Worm (Caenorhabditis elegans) whole organism, late embryonic: ENCODE results near the gene F01D5.2.

Source experiments
- C08G9.2 ChIP-seq: sonication (generic microtip); optimal IDR thresholded peaks from 2 replicates; lab custom pipeline; 2016; ENCODE audit warnings: mild to moderate bottlenecking, missing genetic modification characterization, moderate library complexity, missing compliant biosample characterization
- F13H6.1 ChIP-seq: sonication (generic microtip); optimal IDR thresholded peaks from 2 replicates; lab custom pipeline; 2016; ENCODE audit warnings: missing genetic modification characterization, missing compliant biosample characterization
- K02D7.2 ChIP-seq: sonication (generic microtip); optimal IDR thresholded peaks from 2 replicates; lab custom pipeline; 2017; ENCODE audit warnings: mild to moderate bottlenecking, missing genetic modification characterization, missing compliant biosample characterization
- K09A11.1 ChIP-seq: sonication (generic microtip); optimal IDR thresholded peaks from 2 replicates; lab custom pipeline; 2017; ENCODE audit warnings: antibody characterized with exemption, mild to moderate bottlenecking, missing genetic modification characterization, missing compliant biosample characterization; ENCODE audit not compliant: insufficient read depth
- Y22D7AL.16 ChIP-seq: sonication (generic microtip); optimal IDR thresholded peaks from 2 replicates; lab custom pipeline; 2016; ENCODE audit warnings: missing genetic modification characterization, missing compliant biosample characterization
- ahr-1 ChIP-seq: sonication (generic microtip); optimal IDR thresholded peaks from 2 replicates; lab custom pipeline; 2016; ENCODE audit warnings: missing genetic modification characterization, missing compliant biosample characterization
- ceh-14 ChIP-seq: sonication (generic microtip); optimal IDR thresholded peaks from 2 replicates; lab custom pipeline; 2016; ENCODE audit warnings: missing genotype, missing genetic modification characterization, missing compliant biosample characterization
- ceh-18 ChIP-seq: sonication (generic microtip); optimal IDR thresholded peaks from 2 replicates; lab custom pipeline; 2016; ENCODE audit warnings: missing genetic modification characterization, missing compliant biosample characterization
- ceh-19 ChIP-seq: fragments of 200-800 bp; sonication (Bioruptor generic); optimal IDR thresholded peaks from 2 replicates; lab custom pipeline; 2018; ENCODE audit warnings: mild to moderate bottlenecking, missing genetic modification characterization, missing compliant biosample characterization
- ceh-2 ChIP-seq: sonication (generic microtip); optimal IDR thresholded peaks from 2 replicates; lab custom pipeline; 2016; ENCODE audit warnings: missing genotype, missing genetic modification characterization, missing compliant biosample characterization
- ceh-22 ChIP-seq: sonication (generic microtip); optimal IDR thresholded peaks from 2 replicates; lab custom pipeline; 2017; ENCODE audit warnings: missing biosample characterization, missing genetic modification characterization
- ceh-24 ChIP-seq: sonication (generic microtip); optimal IDR thresholded peaks from 2 replicates; lab custom pipeline; 2016; ENCODE audit warnings: mild to moderate bottlenecking, missing genetic modification characterization, missing compliant biosample characterization
- ceh-30 ChIP-seq: fragments of 150-350 bp; optimal IDR thresholded peaks from 2 replicates; lab custom pipeline; 2014; ENCODE audit warnings: missing biosample characterization, missing genetic modification characterization
- ceh-34 ChIP-seq: sonication (generic microtip); optimal IDR thresholded peaks from 2 replicates; lab custom pipeline; 2016; ENCODE audit warnings: mild to moderate bottlenecking, missing genetic modification characterization, missing compliant biosample characterization
- ceh-48 ChIP-seq: sonication (generic microtip); optimal IDR thresholded peaks from 2 replicates; lab custom pipeline; 2016; ENCODE audit warnings: missing genetic modification characterization, inconsistent platforms, missing compliant biosample characterization
- che-1 ChIP-seq: sonication (generic microtip); optimal IDR thresholded peaks from 2 replicates; lab custom pipeline; 2016; ENCODE audit warnings: mild to moderate bottlenecking, missing genetic modification characterization, missing compliant biosample characterization
- dve-1 ChIP-seq: sonication (generic microtip); optimal IDR thresholded peaks from 2 replicates; lab custom pipeline; 2017; ENCODE audit warnings: antibody characterized with exemption, mild to moderate bottlenecking, missing genetic modification characterization, missing compliant biosample characterization
- elt-2 ChIP-seq: sonication (generic microtip); optimal IDR thresholded peaks from 2 replicates; lab custom pipeline; 2016; ENCODE audit warnings: missing genetic modification reagents, missing genetic modification characterization, missing compliant biosample characterization
- ets-4 ChIP-seq: sonication (generic microtip); optimal IDR thresholded peaks from 2 replicates; lab custom pipeline; 2016; ENCODE audit warnings: missing genetic modification characterization, missing compliant biosample characterization
- eyg-1 ChIP-seq: sonication (generic microtip); optimal IDR thresholded peaks from 2 replicates; lab custom pipeline; 2016; ENCODE audit warnings: missing genotype, missing genetic modification characterization, missing compliant biosample characterization
- fax-1 ChIP-seq: sonication (generic microtip); optimal IDR thresholded peaks from 2 replicates; lab custom pipeline; 2016; ENCODE audit warnings: missing genotype, missing genetic modification characterization, missing compliant biosample characterization
- gmeb-2 ChIP-seq: sonication (generic microtip); optimal IDR thresholded peaks from 2 replicates; lab custom pipeline; 2016; ENCODE audit warnings: missing genetic modification characterization, inconsistent platforms, missing compliant biosample characterization
- hlh-13 ChIP-seq: fragments of 200-800 bp; sonication (Bioruptor generic); optimal IDR thresholded peaks from 2 replicates; lab custom pipeline; 2018; ENCODE audit warnings: mild to moderate bottlenecking, missing genetic modification characterization, missing compliant biosample characterization
- hlh-15 ChIP-seq: sonication (generic microtip); optimal IDR thresholded peaks from 2 replicates; lab custom pipeline; 2016; ENCODE audit warnings: missing genetic modification characterization, missing compliant biosample characterization
- hlh-30 ChIP-seq: sonication (generic microtip); optimal IDR thresholded peaks from 2 replicates; lab custom pipeline; 2017; ENCODE audit warnings: antibody characterized with exemption, missing genetic modification characterization, missing compliant biosample characterization; ENCODE audit not compliant: insufficient read depth
- hlh-6 ChIP-seq: sonication (generic microtip); optimal IDR thresholded peaks from 2 replicates; lab custom pipeline; 2016; ENCODE audit warnings: missing genotype, missing genetic modification characterization, missing compliant biosample characterization
- lim-6 ChIP-seq: sonication (generic microtip); optimal IDR thresholded peaks from 2 replicates; lab custom pipeline; 2016; ENCODE audit warnings: missing genetic modification characterization, missing compliant biosample characterization
- odd-2 ChIP-seq: sonication (generic microtip); optimal IDR thresholded peaks from 2 replicates; lab custom pipeline; 2017; ENCODE audit warnings: antibody characterized with exemption, mild to moderate bottlenecking, missing genetic modification characterization, missing compliant biosample characterization
- pag-3 ChIP-seq: sonication (generic microtip); optimal IDR thresholded peaks from 2 replicates; lab custom pipeline; 2016; ENCODE audit warnings: missing compliant biosample characterization, missing genetic modification characterization, borderline replicate concordance
- pat-9 ChIP-seq: fragments of 200-800 bp; sonication (Bioruptor generic); optimal IDR thresholded peaks from 2 replicates; lab custom pipeline; 2018; ENCODE audit warnings: mild to moderate bottlenecking, missing genetic modification characterization, moderate library complexity, missing compliant biosample characterization
- pax-1 ChIP-seq: fragments of 150-350 bp; optimal IDR thresholded peaks from 2 replicates; lab custom pipeline; 2014; ENCODE audit warnings: missing biosample characterization, missing genetic modification characterization
- pha-2 ChIP-seq: sonication (generic microtip); optimal IDR thresholded peaks from 2 replicates; lab custom pipeline; 2017; ENCODE audit warnings: mild to moderate bottlenecking, missing genetic modification characterization, missing compliant biosample characterization
- pha-4 ChIP-seq: fragments of 150-350 bp; optimal IDR thresholded peaks from 2 replicates; lab custom pipeline; 2018; ENCODE audit warnings: missing biosample characterization, missing genetic modification reagents, missing genetic modification characterization
- pqm-1 ChIP-seq: sonication (generic microtip); optimal IDR thresholded peaks from 2 replicates; lab custom pipeline; 2016; ENCODE audit warnings: missing genetic modification characterization, missing compliant biosample characterization
- pros-1 ChIP-seq: fragments of 150-350 bp; optimal IDR thresholded peaks from 2 replicates; lab custom pipeline; 2014; ENCODE audit warnings: missing biosample characterization, missing genetic modification reagents, missing genetic modification characterization
- rnt-1 ChIP-seq: sonication (generic microtip); optimal IDR thresholded peaks from 2 replicates; lab custom pipeline; 2016; ENCODE audit warnings: missing genetic modification characterization, missing compliant biosample characterization
- syd-9 ChIP-seq: sonication (generic microtip); optimal IDR thresholded peaks from 2 replicates; lab custom pipeline; 2016; ENCODE audit warnings: mild to moderate bottlenecking, missing genetic modification characterization, moderate library complexity, missing compliant biosample characterization
- tbx-2 ChIP-seq: sonication (generic microtip); optimal IDR thresholded peaks from 2 replicates; lab custom pipeline; 2016; ENCODE audit warnings: missing genetic modification characterization, missing compliant biosample characterization
- tbx-7 ChIP-seq: sonication (generic microtip); optimal IDR thresholded peaks from 2 replicates; lab custom pipeline; 2016; ENCODE audit warnings: missing genotype, missing genetic modification characterization, missing compliant biosample characterization
- ttx-3 ChIP-seq: sonication (generic microtip); optimal IDR thresholded peaks from 2 replicates; lab custom pipeline; 2016; ENCODE audit warnings: missing genetic modification reagents, missing genetic modification characterization, missing compliant biosample characterization
- unc-3 ChIP-seq, 2 experiments: fragments of 200-800 bp in 1 of 2; sonication (Bioruptor generic) in 1 of 2; sonication (generic microtip) in 1 of 2; conservative IDR thresholded peaks in 1 of 2; optimal IDR thresholded peaks in 1 of 2; 2 replicates each; pipeline versions ENCODE4 v1.3.6 to Lab custom; 2016 to 2022; ENCODE audit warnings: missing compliant biosample characterization in 2 of 2, missing genetic modification characterization in 2 of 2, missing genetic modification reagents in 1 of 2
- unc-42 ChIP-seq: sonication (generic microtip); optimal IDR thresholded peaks from 2 replicates; lab custom pipeline; 2016; ENCODE audit warnings: missing genotype, missing genetic modification characterization, missing compliant biosample characterization
- unc-55 ChIP-seq: sonication (generic microtip); optimal IDR thresholded peaks from 2 replicates; lab custom pipeline; 2017; ENCODE audit warnings: missing biosample characterization, missing genetic modification reagents, missing genetic modification characterization
- ztf-16 ChIP-seq: sonication (generic microtip); optimal IDR thresholded peaks from 2 replicates; lab custom pipeline; 2017; ENCODE audit warnings: missing genetic modification characterization, missing compliant biosample characterization

Gene F01D5.2

DNA sequence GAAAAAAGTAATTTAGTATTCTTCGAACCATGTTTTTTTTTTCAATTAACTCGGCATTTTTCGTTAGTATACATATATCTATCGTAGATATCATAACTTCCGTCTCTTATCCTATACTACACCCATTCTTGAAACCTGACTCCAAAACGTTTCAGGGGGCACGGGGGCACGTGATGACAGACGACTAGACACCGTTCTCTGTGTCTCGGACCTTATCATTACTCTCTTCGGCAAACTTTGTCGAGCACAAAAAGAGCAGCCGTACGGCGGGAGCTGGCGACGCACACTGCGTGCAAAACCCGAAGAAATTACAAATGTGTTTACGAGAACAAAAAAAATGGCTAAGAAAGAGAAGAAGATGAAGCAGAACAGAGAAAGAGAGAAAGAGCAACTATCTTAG lies 45.3 kb upstream of the F01D5.2 start (continued):
- TF ChIP-seq elt-2 (tag; lab: Kevin White, UChicago), result peak; percentile 16
- TF ChIP-seq unc-3 (GFP tag; conservative IDR thresholded peaks at IDR 0.05; lab: Robert Waterston, UW), result no peak
- no peak for TF ChIP-seq unc-3 (tag; optimal IDR thresholded peaks at IDR 0.05; lab: Kevin White, UChicago)
- no peak for TF ChIP-seq pros-1 (tag; lab: Kevin White, UChicago)
- no peak for TF ChIP-seq pha-4 (tag; lab: Kevin White, UChicago)
- TF ChIP-seq ceh-30 (tag; lab: Kevin White, UChicago), result no peak
- TF ChIP-seq hlh-30 (tag; lab: Kevin White, UChicago), result peak; percentile 21

- TF ChIP-seq dve-1 (peak; percentile 6), tbx-2 (peak; percentile 19), F13H6.1 (tag; lab: Kevin White, UChicago) (no peak)
- TF ChIP-seq, all 69 proteins: peak for 2
These were observed 44.2 kb upstream of the F01D5.2 start for ce11 chrII:14042836-14043604.

DNA sequence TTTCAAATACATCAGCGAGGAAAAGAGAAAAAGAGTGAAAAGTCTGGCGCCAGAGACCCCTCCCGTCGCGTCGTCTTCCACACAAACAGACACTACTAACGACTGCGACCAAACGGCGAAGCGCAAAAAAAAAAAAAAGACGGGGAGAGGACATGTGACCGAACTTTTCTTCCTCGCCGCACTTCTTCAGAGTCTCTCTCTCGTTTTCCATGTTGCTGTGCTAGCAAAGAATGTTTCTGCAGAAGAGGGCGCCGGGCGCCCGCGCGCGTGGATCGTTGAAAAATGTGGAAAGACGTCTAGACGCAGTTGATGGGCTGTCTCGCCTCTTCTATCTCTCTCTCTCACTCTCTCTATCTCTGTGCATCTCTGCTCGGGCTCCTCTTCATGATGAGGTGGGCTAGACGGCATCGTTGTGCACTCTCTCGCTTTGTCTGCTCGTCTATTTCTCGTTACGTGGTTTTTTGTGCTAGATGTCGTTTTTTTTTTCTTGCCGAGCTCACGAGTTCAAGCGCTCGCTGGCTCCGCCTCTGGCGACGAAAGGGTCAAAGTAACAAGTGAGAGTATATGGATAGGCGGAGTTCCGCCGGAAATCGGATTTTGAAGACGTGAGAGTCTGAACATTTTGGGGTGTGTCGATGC lies 41.5 kb upstream of the F01D5.2 start:
- no peak for TF ChIP-seq ceh-24 (tag; lab: Kevin White, UChicago)
- peak; percentile 76 for TF ChIP-seq F13H6.1 (tag; lab: Kevin White, UChicago)
- no peak for TF ChIP-seq che-1
- TF ChIP-seq ahr-1 (tag; lab: Kevin White, UChicago), result no peak
- TF ChIP-seq tbx-2, result peak; percentile 53
- TF ChIP-seq eyg-1 (tag; lab: Kevin White, UChicago), result no peak
- TF ChIP-seq ceh-22, result no peak
- no peak for TF ChIP-seq pha-2 (tag; lab: Kevin White, UChicago)
- no peak for TF ChIP-seq hlh-13 (GFP tag; lab: Kevin White, UChicago)
- no peak for TF ChIP-seq dve-1
- peak; percentile 46 for TF ChIP-seq ceh-34
- TF ChIP-seq ceh-19 (GFP tag; lab: Kevin White, UChicago), result no peak
- TF ChIP-seq ets-4, result peak; percentile 12
- TF ChIP-seq pha-4 (tag; lab: Kevin White, UChicago), result no peak
- peak; percentile 92 for TF ChIP-seq pqm-1 (tag; lab: Kevin White, UChicago)
- peak; percentile 20 for TF ChIP-seq lim-6
- TF ChIP-seq unc-55 (GFP tag; lab: Kevin White, UChicago), result peak; percentile 76
- no peak for TF ChIP-seq hlh-15 (tag; lab: Kevin White, UChicago)
- TF ChIP-seq syd-9 (tag; lab: Kevin White, UChicago), result peak; percentile 15
- TF ChIP-seq ceh-48 (tag; lab: Kevin White, UChicago), result no peak
- peak; percentile 97 for TF ChIP-seq ceh-18 (tag; lab: Kevin White, UChicago)
- TF ChIP-seq ceh-2 (tag; lab: Kevin White, UChicago), result no peak
- no peak for TF ChIP-seq K02D7.2 (tag; lab: Kevin White, UChicago)
- no peak for TF ChIP-seq Y22D7AL.16 (tag; lab: Kevin White, UChicago)
- no peak for TF ChIP-seq odd-2
- no peak for TF ChIP-seq gmeb-2 (tag; lab: Kevin White, UChicago)
- no peak for TF ChIP-seq ztf-16 (tag; lab: Kevin White, UChicago)
- TF ChIP-seq pros-1 (tag; lab: Kevin White, UChicago), result peak; percentile 53
- no peak for TF ChIP-seq fax-1 (tag; lab: Kevin White, UChicago)
- peak; percentile 78 for TF ChIP-seq unc-42 (tag; lab: Kevin White, UChicago)
- no peak for TF ChIP-seq K09A11.1 (tag; lab: Kevin White, UChicago)
- TF ChIP-seq pag-3, result no peak
- TF ChIP-seq elt-2 (tag; lab: Kevin White, UChicago), result peak; percentile 0
- TF ChIP-seq unc-3 (GFP tag; conservative IDR thresholded peaks at IDR 0.05; lab: Robert Waterston, UW), result no peak
- TF ChIP-seq unc-3 (tag; optimal IDR thresholded peaks at IDR 0.05; lab: Kevin White, UChicago), result no peak
- TF ChIP-seq C08G9.2 (tag; lab: Kevin White, UChicago), result peak; percentile 14
- TF ChIP-seq tbx-7 (tag; lab: Kevin White, UChicago), result no peak
- TF ChIP-seq pax-1 (tag; lab: Kevin White, UChicago), result no peak
- peak; percentile 36 for TF ChIP-seq ceh-14 (tag; lab: Kevin White, UChicago)
- peak; percentile 67 for TF ChIP-seq rnt-1 (tag; lab: Kevin White, UChicago)
- TF ChIP-seq ttx-3, result no peak
- TF ChIP-seq pat-9 (tag; lab: Kevin White, UChicago), result peak; percentile 7
- TF ChIP-seq hlh-6 (tag; lab: Kevin White, UChicago), result no peak
